Fruit fly (Drosophila melanogaster): Measurements from ENCODE around the gene Sym.

dm6 chr3R:5723122-5723521 is 19.2 kb downstream of the Sym start:
- TF ChIP-seq h (optimal IDR thresholded peaks at IDR 0.05) (no peak), Myc (optimal IDR thresholded peaks at IDR 0.05) (no peak), insv (optimal IDR thresholded peaks at IDR 0.05) (no peak), psq (optimal IDR thresholded peaks at IDR 0.05) (no peak), ttk (optimal IDR thresholded peaks at IDR 0.05) (no peak), Sin3A (optimal IDR thresholded peaks at IDR 0.05) (no peak)

Measured in Kc167 (cell line).